Worm (Caenorhabditis elegans): Measurements from ENCODE around the gene spig-3.
"Not testable (repeated sequence)": the region's sequence is repeated elsewhere in the genome, so short reads cannot be mapped to it uniquely, and the experiment has no call there.

The spig-3 gene

ce11 chrV:14306771-14307170, 7.3 kb upstream of the spig-3 start, which contains the start of gene spig-4:
spig-4 (minus strand) TSS chrV:14306871.
- TF ChIP-seq unc-130 (GFP tag; optimal IDR thresholded peaks at IDR 0.05); php-3 (GFP tag; IDR thresholded peaks at IDR 0.05); unc-62 (GFP tag; optimal IDR thresholded peaks at IDR 0.05 in 1 of 2); unc-62 (tag; optimal IDR thresholded peaks at IDR 0.05): not testable (repeated sequence)

ce11 chrV:14301076-14301475, 1.6 kb upstream of the spig-3 start, which contains the start of gene F14D7.6:
F14D7.6 (plus strand) TSS chrV:14301413.
- TF ChIP-seq pqm-1 (tag; optimal IDR thresholded peaks at IDR 0.05) (peak; percentile 41), nhr-77 (tag; optimal IDR thresholded peaks at IDR 0.05) (no peak)

ce11 chrV:14296499-14296898, 3.0 kb downstream of the spig-3 start, which contains the start of gene F14D7.3:
F14D7.3 (plus strand) TSS chrV:14296799.
- TF ChIP-seq dve-1 (tag; optimal IDR thresholded peaks at IDR 0.05; ENCODE audit: insufficient read depth) (no peak), mep-1 (tag; optimal IDR thresholded peaks at IDR 0.05) (no peak), madf-5 (GFP tag; IDR thresholded peaks at IDR 0.05) (no peak), R02D3.7 (tag; optimal IDR thresholded peaks at IDR 0.05) (no peak), nhr-102 (tag; optimal IDR thresholded peaks at IDR 0.05) (no peak), dmd-6 (GFP tag; IDR thresholded peaks at IDR 0.05) (no peak), F26F4.8 (GFP tag; conservative IDR thresholded peaks at IDR 0.05) (no peak), lsy-2 (tag; optimal IDR thresholded peaks at IDR 0.05) (no peak), nhr-42 (GFP tag; IDR thresholded peaks at IDR 0.05) (no peak), ceh-28 (tag; optimal IDR thresholded peaks at IDR 0.05) (no peak), ceh-44 (GFP tag; IDR thresholded peaks at IDR 0.05) (no peak), pha-4 (GFP tag; IDR thresholded peaks at IDR 0.05) (no peak), pha-4 (tag; optimal IDR thresholded peaks at IDR 0.05) (no peak), ceh-62 (tag; optimal IDR thresholded peaks at IDR 0.05) (no peak), dpl-1 (GFP tag; optimal IDR thresholded peaks at IDR 0.05) (no peak), jun-1 (tag; optimal IDR thresholded peaks at IDR 0.05) (no peak), pqm-1 (tag; optimal IDR thresholded peaks at IDR 0.05) (no peak), nhr-6 (tag; optimal IDR thresholded peaks at IDR 0.05) (no peak)

DNA sequence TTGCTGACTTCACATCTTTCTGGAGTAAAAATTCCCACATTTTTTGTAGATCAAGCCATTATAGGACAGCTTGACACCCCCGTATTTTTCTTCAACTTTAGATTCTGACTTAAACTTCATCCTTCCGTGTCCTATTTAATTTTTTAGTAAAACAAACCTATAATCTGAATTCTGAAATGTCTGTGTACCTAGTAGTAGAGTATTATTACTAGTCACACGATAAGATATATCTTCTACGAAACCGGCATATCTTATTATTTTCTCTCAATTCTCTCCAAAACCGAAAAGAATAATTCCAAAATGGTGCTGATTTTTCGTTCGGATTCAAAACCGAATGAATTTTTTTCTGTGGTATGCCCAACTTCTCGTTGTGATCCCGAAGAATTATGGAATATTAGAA, 5.1 kb downstream of the spig-3 start, which contains the start of gene F14D7.9:
TSS of gene F14D7.9 (plus strand) at position 301 of the 400 bp plus-strand sequence.
- TF ChIP-seq mdl-1 (tag; optimal IDR thresholded peaks at IDR 0.05) (no peak), hlh-11 (tag; optimal IDR thresholded peaks at IDR 0.05) (no peak), gei-8 (GFP tag; optimal IDR thresholded peaks at IDR 0.05) (no peak), daf-16 (GFP tag; optimal IDR thresholded peaks at IDR 0.05) (no peak), daf-16 (tag; optimal IDR thresholded peaks at IDR 0.05) (no peak), nhr-102 (tag; optimal IDR thresholded peaks at IDR 0.05) (no peak), ztf-11 (tag; optimal IDR thresholded peaks at IDR 0.05) (no peak), vab-7 (GFP tag; IDR thresholded peaks at IDR 0.05) (no peak), lin-13 (GFP tag; optimal IDR thresholded peaks at IDR 0.05) (no peak), ZK546.5 (tag; optimal IDR thresholded peaks at IDR 0.05) (no peak), egl-27 (tag; optimal IDR thresholded peaks at IDR 0.05) (no peak)

DNA sequence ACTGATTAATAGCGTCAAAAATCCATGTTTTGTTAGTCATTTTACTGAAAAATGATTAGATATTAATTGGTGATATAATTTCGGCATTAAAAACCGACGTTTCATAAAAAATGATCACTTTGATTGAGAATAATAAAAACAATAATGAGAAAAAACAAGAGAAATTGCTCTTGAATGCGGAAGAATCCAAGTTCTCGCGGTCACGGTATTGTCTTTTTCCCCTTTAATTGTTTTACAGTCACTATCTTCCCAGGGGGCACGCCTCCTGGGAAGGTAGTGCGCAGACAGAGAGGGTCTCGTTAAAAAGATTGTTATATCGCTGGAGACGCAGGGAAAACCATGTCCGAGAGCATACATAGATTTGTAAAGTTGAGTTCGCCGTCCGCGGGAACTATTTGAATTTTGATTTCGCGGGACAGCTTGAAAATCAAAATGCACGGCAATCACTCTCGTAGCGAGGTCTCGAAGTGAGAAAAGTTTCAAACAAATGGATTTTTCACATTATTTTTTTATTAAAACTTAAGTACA, 5.7 kb downstream of the spig-3 start, which contains the start of gene F14D7.2:
TSS of gene F14D7.2 (minus strand) at position 51 of the 528 bp plus-strand sequence.
- TF ChIP-seq hlh-30 (tag; optimal IDR thresholded peaks at IDR 0.05; ENCODE audit: insufficient read depth), result no peak
- peak; percentile 4 for TF ChIP-seq aha-1 (tag)
